Fruit fly (Drosophila melanogaster) ovary, adult (tissue): Measurements from ENCODE around the gene Sf3b3.

Experiments
- CG17801 ChIP-seq: fragments of 200-800 bp; optimal IDR thresholded peaks from 2 replicates; lab custom pipeline; 2019; ENCODE audit warnings: missing biosample characterization, mild to moderate bottlenecking, missing genetic modification characterization, moderate library complexity; ENCODE audit not compliant: partially characterized antibody

Sf3b3 gene

dm6 chr3L:781702-782314 lies 51.4 kb downstream of the Sf3b3 start:
- TF ChIP-seq CG17801, result no peak

- TF ChIP-seq CG17801, result no peak
Observed at dm6 chr3L:780867-781701, 52.1 kb downstream of the Sf3b3 start.

DNA sequence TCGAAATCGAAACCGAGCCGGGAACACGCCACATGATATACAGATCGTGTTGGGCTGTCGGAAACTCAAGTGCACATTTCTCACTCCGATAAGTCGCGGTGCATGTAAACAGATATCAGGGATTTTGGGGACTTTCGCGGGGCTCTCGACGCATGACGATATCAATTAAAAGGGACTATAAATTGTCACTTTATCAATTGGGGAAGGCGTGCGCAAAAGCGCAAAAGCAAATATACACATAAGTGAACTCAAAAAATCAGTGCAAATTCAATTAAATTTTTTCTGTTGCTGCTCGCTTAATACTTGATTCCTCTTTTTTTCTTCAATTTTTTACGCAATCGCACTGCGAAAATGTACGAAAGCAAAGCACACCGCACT lies 52.7 kb downstream of the Sf3b3 start:
- TF ChIP-seq CG17801, result no peak

DNA sequence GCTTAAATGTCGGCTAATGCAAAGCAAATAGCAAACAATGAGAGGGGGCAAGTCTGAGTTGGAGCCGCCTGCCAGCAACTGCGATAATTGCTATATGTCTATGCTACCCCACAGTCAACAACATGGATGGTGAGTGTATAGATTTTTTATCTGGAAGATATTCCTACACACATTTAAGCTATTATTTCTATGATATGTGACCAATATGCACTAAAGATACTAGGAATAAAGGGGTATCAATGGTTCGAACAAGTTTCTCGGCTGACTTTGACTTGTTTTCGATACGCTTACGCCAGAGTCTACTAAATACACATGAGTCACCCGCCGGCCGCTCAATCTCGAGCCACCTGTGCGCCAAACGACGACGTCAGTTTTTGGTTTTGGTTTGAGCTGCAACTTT lies 54.2 kb downstream of the Sf3b3 start:
- TF ChIP-seq CG17801, result no peak

- TF ChIP-seq CG17801, result peak; percentile 36
Observed at dm6 chr3L:777299-777699, 55.9 kb downstream of the Sf3b3 start.
